Fruit fly (Drosophila melanogaster) whole organism, adult: ENCODE data around the gene CG15356.

Experiments
- CG11617 ChIP-seq: fragments of 200-800 bp; sonication (Bioruptor generic); optimal IDR thresholded peaks from 2 replicates; lab custom pipeline; 2017; ENCODE audit warnings: mild to moderate bottlenecking, missing biosample characterization, missing genetic modification reagents, missing genetic modification characterization
- CG12768 ChIP-seq: fragments of 200-800 bp; sonication (Bioruptor generic); optimal IDR thresholded peaks from 2 replicates; lab custom pipeline; 2017; ENCODE audit warnings: missing biosample characterization, missing genetic modification characterization, mild to moderate bottlenecking, moderate library complexity, missing genetic modification reagents
- CG14711 ChIP-seq: fragments of 200-800 bp; sonication (Bioruptor generic); optimal IDR thresholded peaks from 2 replicates; lab custom pipeline; 2018; ENCODE audit warnings: missing biosample characterization, mild to moderate bottlenecking, missing genetic modification characterization, moderate library complexity
- CG1620 ChIP-seq: fragments of 200-800 bp; sonication (Bioruptor generic); optimal IDR thresholded peaks from 2 replicates; lab custom pipeline; 2016; ENCODE audit warnings: missing biosample characterization, missing genetic modification characterization
- CG33017 ChIP-seq: fragments of 200-800 bp; sonication (Bioruptor generic); optimal IDR thresholded peaks from 2 replicates; lab custom pipeline; 2018; ENCODE audit warnings: missing biosample characterization, mild to moderate bottlenecking, missing genetic modification characterization, moderate library complexity
- CG7101 ChIP-seq: fragments of 200-800 bp; sonication (Bioruptor generic); optimal IDR thresholded peaks from 2 replicates; lab custom pipeline; 2018; ENCODE audit warnings: missing biosample characterization, mild to moderate bottlenecking, missing genetic modification characterization, moderate library complexity
- bab1 ChIP-seq: fragments of 200-800 bp; sonication (Bioruptor generic); optimal IDR thresholded peaks from 3 replicates; lab custom pipeline; 2019; ENCODE audit warnings: missing biosample characterization, mild to moderate bottlenecking, missing genetic modification characterization, moderate library complexity
- cnc ChIP-seq, 2 experiments: fragments of >200 bp; optimal IDR thresholded peaks; 2 replicates each; lab custom pipeline; 2017
- kay ChIP-seq: fragments of 200-800 bp; sonication (Bioruptor generic); peaks from one replicate; lab custom pipeline; 2016; ENCODE audit warnings: missing biosample characterization, missing genetic modification characterization, borderline replicate concordance
- ovo ChIP-seq: fragments of 200-800 bp; sonication (Bioruptor generic); optimal IDR thresholded peaks from 2 replicates; lab custom pipeline; 2016; ENCODE audit warnings: missing biosample characterization, missing genetic modification characterization
- pad ChIP-seq: fragments of 200-800 bp; sonication (Bioruptor generic); optimal IDR thresholded peaks from 3 replicates; lab custom pipeline; 2017; ENCODE audit warnings: missing biosample characterization, missing genetic modification characterization, mild to moderate bottlenecking, moderate library complexity, missing genetic modification reagents

dm6 chr2L:2022823-2023222, 42.3 kb upstream of the CG15356 start:
- TF ChIP-seq CG1620 (GFP tag; lab: Kevin White, UChicago) (no peak), pad (GFP tag; lab: Kevin White, UChicago) (no peak), CG12768 (GFP tag; lab: Kevin White, UChicago) (no peak), CG11617 (GFP tag; lab: Kevin White, UChicago) (no peak), ovo (GFP tag; lab: Kevin White, UChicago) (no peak), CG7101 (tag; lab: Kevin White, UChicago) (no peak), cnc (optimal IDR thresholded peaks at IDR 0.05; lab: Kevin White, UChicago) (no peak), CG33017 (tag; lab: Kevin White, UChicago) (no peak), bab1 (GFP tag; lab: Kevin White, UChicago) (no peak), kay (no peak), CG14711 (tag; lab: Kevin White, UChicago) (no peak)
